Worm (Caenorhabditis elegans): ENCODE results near the gene K02D10.4.

- TF ChIP-seq unc-62 (GFP tag; optimal IDR thresholded peaks at IDR 0.05 in 1 of 2) (peak in 1 of 2 experiments; percentile 93), unc-62 (tag; optimal IDR thresholded peaks at IDR 0.05) (no peak), nhr-11 (tag; optimal IDR thresholded peaks at IDR 0.05) (peak; percentile 4), lsy-2 (tag; optimal IDR thresholded peaks at IDR 0.05) (peak in 1 of 2 experiments; percentile 47)
Observed at ce11 chrIII:8782080-8782479, 2.3 kb upstream of the K02D10.4 start.

All from whole organism, L4 larva.